Worm (Caenorhabditis elegans): ENCODE measurements around the gene D1046.2.
A peak's percentile ranks its signal among the peaks of the same experiment; 100 is the strongest.

The D1046.2 gene

DNA sequence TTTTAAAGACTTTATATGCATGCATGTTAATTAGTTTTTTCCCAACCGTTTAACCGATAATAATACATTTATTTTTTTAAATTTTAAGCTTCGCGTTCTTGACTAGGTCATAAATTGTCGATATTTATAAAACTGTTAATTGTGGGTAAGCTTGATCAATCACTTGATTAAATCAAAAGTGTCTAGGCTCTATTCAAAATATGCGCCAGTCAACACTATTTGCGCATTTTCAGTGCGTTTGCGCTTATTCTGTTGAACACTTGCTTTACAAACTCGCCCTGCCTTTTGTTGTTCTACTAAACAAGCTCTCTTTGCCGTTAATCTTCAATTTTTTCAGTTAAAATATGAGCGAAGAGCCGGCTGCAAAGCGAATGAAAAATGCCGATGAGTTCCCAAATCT, 34.7 kb downstream of the D1046.2 start, which contains the start of gene spr-2 (continued):
- TF ChIP-seq ccch-3 (GFP tag; optimal IDR thresholded peaks at IDR 0.05) = no peak
- peak; percentile 44 for TF ChIP-seq ZK185.1 (tag; optimal IDR thresholded peaks at IDR 0.05; ENCODE audit: poor library complexity, severe bottlenecking)
- no peak for TF ChIP-seq bed-2 (GFP tag; IDR thresholded peaks at IDR 0.05)
- TF ChIP-seq B0261.1 (tag; optimal IDR thresholded peaks at IDR 0.05) = no peak
- 0 out of 2 replicates have a peak, but pooled peaks have one; percentile 9 for TF ChIP-seq pbrm-1 (GFP tag; IDR thresholded peaks at IDR 0.05)
- no peak for TF ChIP-seq Y56A3A.18 (GFP tag; IDR thresholded peaks at IDR 0.05)
- TF ChIP-seq ceh-100 (GFP tag; IDR thresholded peaks at IDR 0.05) = no peak
- no peak for TF ChIP-seq unc-62 (GFP tag; optimal IDR thresholded peaks at IDR 0.05)
- 0 out of 2 replicates have a peak, but pooled peaks have one; percentile 13 for TF ChIP-seq ekl-4 (GFP tag; IDR thresholded peaks at IDR 0.05)
- no peak for TF ChIP-seq lsy-27 (tag; optimal IDR thresholded peaks at IDR 0.05; ENCODE audit: borderline replicate concordance, insufficient read depth)
- peak; percentile 44 for TF ChIP-seq ceh-27 (GFP tag; optimal IDR thresholded peaks at IDR 0.05)
- no peak for TF ChIP-seq aptf-2 (GFP tag; conservative IDR thresholded peaks at IDR 0.05)

DNA sequence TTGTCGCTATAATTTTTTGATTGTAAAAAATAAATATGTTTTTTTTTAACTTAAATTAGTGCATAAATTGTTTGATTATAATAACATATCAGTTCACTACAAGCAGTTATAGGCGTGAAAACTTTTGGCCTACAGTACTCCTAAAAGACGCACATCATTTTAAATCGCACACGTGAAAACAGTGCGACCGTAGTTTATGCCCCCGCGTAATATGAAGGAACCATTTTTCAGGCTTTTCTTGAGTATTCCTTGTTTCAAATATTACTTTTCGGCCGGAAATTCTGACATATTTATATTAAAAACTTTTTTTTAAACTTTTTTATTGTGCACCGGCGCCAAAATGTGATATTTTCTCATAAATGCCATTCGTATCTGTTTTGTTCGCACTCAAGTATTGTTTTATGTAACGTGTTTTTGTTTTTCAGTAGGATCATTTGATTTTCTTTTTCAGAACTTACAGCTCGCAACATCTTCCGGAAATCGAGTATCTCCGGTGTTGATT, 37.3 kb downstream of the D1046.2 start, which contains the start of gene oma-1:
Gene oma-1 (plus strand): TSS at position 452 of the 502 bp plus-strand sequence.
- TF ChIP-seq sdz-38 (tag; optimal IDR thresholded peaks at IDR 0.05) (no peak), xnd-1 (tag; optimal IDR thresholded peaks at IDR 0.05) (peak; percentile 95), Y95B8A.8 (GFP tag; IDR thresholded peaks at IDR 0.05) (0 out of 2 replicates have a peak, but pooled peaks have one; percentile 41), ztf-18 (tag; optimal IDR thresholded peaks at IDR 0.05) (peak; percentile 49), attf-3 (GFP tag; conservative IDR thresholded peaks at IDR 0.05) (peak; percentile 56; the same call in 1 of the 2 replicates), F52B5.7 (tag; optimal IDR thresholded peaks at IDR 0.05) (no peak), rcor-1 (GFP tag; IDR thresholded peaks at IDR 0.05) (peak; percentile 65; the same call in 1 of the 2 replicates), ztf-22 (GFP tag; optimal IDR thresholded peaks at IDR 0.05) (no peak), K12H6.12 (tag; optimal IDR thresholded peaks at IDR 0.05) (no peak), bed-1 (GFP tag; IDR thresholded peaks at IDR 0.05) (no peak), snpc-4 (GFP tag; optimal IDR thresholded peaks at IDR 0.05) (no peak), snpc-4 (tag; optimal IDR thresholded peaks at IDR 0.05) (peak in 2 of 4 experiments; percentile 10 to 36), nhr-120 (GFP tag; IDR thresholded peaks at IDR 0.05) (no peak), ztf-28 (GFP tag; IDR thresholded peaks at IDR 0.05) (no peak), hrde-1 (tag; optimal IDR thresholded peaks at IDR 0.05; ENCODE audit: borderline replicate concordance) (no peak), efl-1 (GFP tag; optimal IDR thresholded peaks at IDR 0.05) (peak; percentile 95), F49E8.2 (tag; optimal IDR thresholded peaks at IDR 0.05; ENCODE audit: insufficient read depth) (peak; percentile 88), B0019.2 (GFP tag; conservative IDR thresholded peaks at IDR 0.05) (peak; percentile 36; the same call in 1 of the 2 replicates), dpl-1 (GFP tag; optimal IDR thresholded peaks at IDR 0.05) (peak; percentile 83), ceh-91 (GFP tag; IDR thresholded peaks at IDR 0.05) (peak; percentile 91), madf-6 (GFP tag; IDR thresholded peaks at IDR 0.05) (peak; percentile 99), F33H1.4 (GFP tag; IDR thresholded peaks at IDR 0.05) (peak; percentile 95), mxl-1 (tag; optimal IDR thresholded peaks at IDR 0.05) (no peak), sea-2 (GFP tag; IDR thresholded peaks at IDR 0.05) (no peak), snpc-3.4 (tag; optimal IDR thresholded peaks at IDR 0.05) (peak; percentile 82), lsl-1 (GFP tag; optimal IDR thresholded peaks at IDR 0.05) (peak; percentile 99), tlf-1 (GFP tag; optimal IDR thresholded peaks at IDR 0.05) (peak; percentile 78), Y67H2A.10 (GFP tag; conservative IDR thresholded peaks at IDR 0.05) (no peak), K11D2.4 (GFP tag; IDR thresholded peaks at IDR 0.05) (no peak), D2030.7 (GFP tag; IDR thresholded peaks at IDR 0.05) (peak; percentile 88), ceh-100 (GFP tag; IDR thresholded peaks at IDR 0.05) (0 out of 2 replicates have a peak, but pooled peaks have one; percentile 13), madf-8 (GFP tag; conservative IDR thresholded peaks at IDR 0.05) (peak; percentile 98), mcd-1 (GFP tag; IDR thresholded peaks at IDR 0.05) (no peak), C17E4.6 (GFP tag; IDR thresholded peaks at IDR 0.05) (0 out of 2 replicates have a peak, but pooled peaks have one; percentile 14), F55B11.4 (tag; optimal IDR thresholded peaks at IDR 0.05; ENCODE audit: borderline replicate concordance, insufficient read depth) (no peak)
